Fruit fly (Drosophila melanogaster): ENCODE results near the gene Oseg4.

Oseg4 gene

DNA sequence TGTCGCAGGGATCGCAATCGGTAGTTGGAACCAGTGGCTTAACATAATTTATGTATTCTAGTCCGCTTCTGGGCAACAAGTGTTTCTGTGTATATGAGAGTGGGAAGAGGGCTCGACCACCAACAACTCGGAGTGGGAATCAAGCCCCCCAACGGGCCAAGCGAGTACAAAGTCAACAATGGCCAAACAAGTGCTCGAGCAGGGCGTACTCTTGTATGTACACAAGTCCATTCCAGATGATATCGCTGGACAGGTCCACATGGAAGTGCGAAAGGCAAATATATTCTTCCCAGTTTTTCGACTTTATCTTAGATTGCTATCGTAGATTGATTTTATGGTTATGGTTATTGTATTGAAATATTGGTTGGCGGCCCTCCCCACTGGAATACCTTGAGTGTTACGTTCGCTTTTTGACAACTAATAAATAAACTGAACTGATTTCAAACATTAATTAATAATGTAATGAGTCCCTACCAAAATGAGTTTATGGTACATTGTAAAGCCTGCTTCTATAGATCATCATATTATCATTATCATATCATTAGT lies 7.1 kb upstream of the Oseg4 start:
- no peak for TF ChIP-seq CG2199 (GFP tag; IDR thresholded peaks at IDR 0.05)
- no peak for TF ChIP-seq CG8290 (GFP tag; optimal IDR thresholded peaks at IDR 0.05)
- peak; percentile 20 to 22 for TF ChIP-seq CG8290 (tag; optimal IDR thresholded peaks at IDR 0.05)
- TF ChIP-seq CG2129 (GFP tag; IDR thresholded peaks at IDR 0.05; ENCODE audit: partially characterized antibody), result no peak
- TF ChIP-seq Xrp1 (GFP tag; IDR thresholded peaks at IDR 0.05), result peak; percentile 50
- peak; percentile 13 for TF ChIP-seq kni (GFP tag; optimal IDR thresholded peaks at IDR 0.05)
- TF ChIP-seq lilli (GFP tag; optimal IDR thresholded peaks at IDR 0.05), result no peak
- TF ChIP-seq CG11723 (GFP tag; optimal IDR thresholded peaks at IDR 0.05), result no peak
- peak; percentile 31 for TF ChIP-seq gsb-n (tag; optimal IDR thresholded peaks at IDR 0.05)
- peak; percentile 34 for TF ChIP-seq CG1603 (tag; optimal IDR thresholded peaks at IDR 0.05)
- no peak for TF ChIP-seq ems (GFP tag; optimal IDR thresholded peaks at IDR 0.05)
- peak; percentile 52 for TF ChIP-seq CG12769 (tag; optimal IDR thresholded peaks at IDR 0.05)
- TF ChIP-seq Bgb (GFP tag; IDR thresholded peaks at IDR 0.05; ENCODE audit: partially characterized antibody), result no peak
- TF ChIP-seq CG4360 (GFP tag; IDR thresholded peaks at IDR 0.05), result no peak
- no peak for TF ChIP-seq tap (tag; optimal IDR thresholded peaks at IDR 0.05)
- no peak for TF ChIP-seq CG17359 (tag; optimal IDR thresholded peaks at IDR 0.05)
- TF ChIP-seq CG2875 (GFP tag; optimal IDR thresholded peaks at IDR 0.05), result peak; percentile 8
- TF ChIP-seq CG14014 (GFP tag; IDR thresholded peaks at IDR 0.05), result no peak
- peak; percentile 21 for TF ChIP-seq CG3281 (GFP tag; optimal IDR thresholded peaks at IDR 0.05)
- TF ChIP-seq CG9215 (GFP tag; IDR thresholded peaks at IDR 0.05), result no peak
- peak; percentile 4 for TF ChIP-seq NC2β (GFP tag; optimal IDR thresholded peaks at IDR 0.05)
- TF ChIP-seq Med (GFP tag), result peak; percentile 58
- no peak for TF ChIP-seq pan (optimal IDR thresholded peaks at IDR 0.05)
- peak in 1 of 2 experiments; percentile 11 for TF ChIP-seq pan (GFP tag; optimal IDR thresholded peaks at IDR 0.05 in 1 of 2, IDR thresholded peaks at IDR 0.05 in 1 of 2)
- no peak for TF ChIP-seq fu2 (GFP tag; optimal IDR thresholded peaks at IDR 0.05)
- no peak for TF ChIP-seq slou (GFP tag; optimal IDR thresholded peaks at IDR 0.05)
- TF ChIP-seq crc (GFP tag; optimal IDR thresholded peaks at IDR 0.05), result no peak
- no peak for TF ChIP-seq disco-r (GFP tag; optimal IDR thresholded peaks at IDR 0.05)
- TF ChIP-seq croc (GFP tag; conservative IDR thresholded peaks at IDR 0.05), result no peak
- TF ChIP-seq CG2116 (GFP tag; optimal IDR thresholded peaks at IDR 0.05), result no peak
- TF ChIP-seq Atf3 (GFP tag; optimal IDR thresholded peaks at IDR 0.05), result no peak
- no peak for TF ChIP-seq nmo (GFP tag; optimal IDR thresholded peaks at IDR 0.05)
- no peak for TF ChIP-seq usp (GFP tag; optimal IDR thresholded peaks at IDR 0.05)
- TF ChIP-seq scrt (GFP tag; optimal IDR thresholded peaks at IDR 0.05), result no peak
- peak; percentile 67 for TF ChIP-seq Kr (GFP tag; optimal IDR thresholded peaks at IDR 0.05)
- TF ChIP-seq corto (GFP tag; optimal IDR thresholded peaks at IDR 0.05), result no peak
- TF ChIP-seq Awh (GFP tag; IDR thresholded peaks at IDR 0.05), result no peak
- no peak for TF ChIP-seq cas (GFP tag; IDR thresholded peaks at IDR 0.05)
- no peak for TF ChIP-seq Lim3 (GFP tag; IDR thresholded peaks at IDR 0.05)
- TF ChIP-seq Bteb2 (GFP tag; optimal IDR thresholded peaks at IDR 0.05), result no peak
- TF ChIP-seq D19B (GFP tag; optimal IDR thresholded peaks at IDR 0.05), result no peak
- TF ChIP-seq Pdp1 (GFP tag; optimal IDR thresholded peaks at IDR 0.05), result no peak
- no peak for TF ChIP-seq sqz (GFP tag; optimal IDR thresholded peaks at IDR 0.05)
- peak; percentile 42 for TF ChIP-seq CG9727 (GFP tag; optimal IDR thresholded peaks at IDR 0.05)
- TF ChIP-seq sim (GFP tag; IDR thresholded peaks at IDR 0.05), result no peak; the same call in 1 of the 2 replicates
- no peak for TF ChIP-seq HLH4C (GFP tag; IDR thresholded peaks at IDR 0.05; ENCODE audit: partially characterized antibody)
- no peak for TF ChIP-seq CG9437 (GFP tag; optimal IDR thresholded peaks at IDR 0.05)
- TF ChIP-seq jing (GFP tag; optimal IDR thresholded peaks at IDR 0.05), result no peak
- no peak for TF ChIP-seq Dek (tag; optimal IDR thresholded peaks at IDR 0.05)
- peak; percentile 48 for TF ChIP-seq ATbp (GFP tag; optimal IDR thresholded peaks at IDR 0.05)
- peak; percentile 51 for TF ChIP-seq CG2202 (tag; optimal IDR thresholded peaks at IDR 0.05)
